Fruit fly (Drosophila melanogaster): ENCODE results near the gene CG17110.

The CG17110 gene

dm6 chr3R:23112680-23113362 lies 21.3 kb downstream of the CG17110 start, which contains the start of gene Cow (continued):
- no peak for TF ChIP-seq Abd-B (GFP tag; optimal IDR thresholded peaks at IDR 0.05)
- TF ChIP-seq CG14667 (GFP tag; IDR thresholded peaks at IDR 0.05): peak; percentile 51; the same call in 1 of the 2 replicates
- TF ChIP-seq CG14965 (GFP tag; optimal IDR thresholded peaks at IDR 0.05; ENCODE audit: borderline replicate concordance): no peak
- peak; percentile 30 for TF ChIP-seq ro (GFP tag; IDR thresholded peaks at IDR 0.05)
- no peak for TF ChIP-seq sima (GFP tag; optimal IDR thresholded peaks at IDR 0.05)
- TF ChIP-seq CG7963 (GFP tag; IDR thresholded peaks at IDR 0.05; ENCODE audit: partially characterized antibody): no peak
- no peak for TF ChIP-seq lov (optimal IDR thresholded peaks at IDR 0.05)
- no peak for TF ChIP-seq lov (GFP tag; IDR thresholded peaks at IDR 0.05)
- TF ChIP-seq psq (GFP tag; optimal IDR thresholded peaks at IDR 0.05): no peak
- TF ChIP-seq sob (GFP tag; IDR thresholded peaks at IDR 0.05): peak; percentile 72
- TF ChIP-seq Aef1 (GFP tag; IDR thresholded peaks at IDR 0.05): peak; percentile 60; the same call in 2 of the 3 replicates
- TF ChIP-seq pan (optimal IDR thresholded peaks at IDR 0.05): no peak
- TF ChIP-seq pan (GFP tag; optimal IDR thresholded peaks at IDR 0.05 in 1 of 2, IDR thresholded peaks at IDR 0.05 in 1 of 2): peak in 1 of 2 experiments; percentile 86
- peak; percentile 35 for TF ChIP-seq BtbVII (GFP tag; optimal IDR thresholded peaks at IDR 0.05)
- TF ChIP-seq sc (optimal IDR thresholded peaks at IDR 0.05): no peak
- TF ChIP-seq sc (GFP tag; optimal IDR thresholded peaks at IDR 0.05): peak; percentile 1
- peak; percentile 12 for TF ChIP-seq Nf-YB (GFP tag; optimal IDR thresholded peaks at IDR 0.05)

DNA sequence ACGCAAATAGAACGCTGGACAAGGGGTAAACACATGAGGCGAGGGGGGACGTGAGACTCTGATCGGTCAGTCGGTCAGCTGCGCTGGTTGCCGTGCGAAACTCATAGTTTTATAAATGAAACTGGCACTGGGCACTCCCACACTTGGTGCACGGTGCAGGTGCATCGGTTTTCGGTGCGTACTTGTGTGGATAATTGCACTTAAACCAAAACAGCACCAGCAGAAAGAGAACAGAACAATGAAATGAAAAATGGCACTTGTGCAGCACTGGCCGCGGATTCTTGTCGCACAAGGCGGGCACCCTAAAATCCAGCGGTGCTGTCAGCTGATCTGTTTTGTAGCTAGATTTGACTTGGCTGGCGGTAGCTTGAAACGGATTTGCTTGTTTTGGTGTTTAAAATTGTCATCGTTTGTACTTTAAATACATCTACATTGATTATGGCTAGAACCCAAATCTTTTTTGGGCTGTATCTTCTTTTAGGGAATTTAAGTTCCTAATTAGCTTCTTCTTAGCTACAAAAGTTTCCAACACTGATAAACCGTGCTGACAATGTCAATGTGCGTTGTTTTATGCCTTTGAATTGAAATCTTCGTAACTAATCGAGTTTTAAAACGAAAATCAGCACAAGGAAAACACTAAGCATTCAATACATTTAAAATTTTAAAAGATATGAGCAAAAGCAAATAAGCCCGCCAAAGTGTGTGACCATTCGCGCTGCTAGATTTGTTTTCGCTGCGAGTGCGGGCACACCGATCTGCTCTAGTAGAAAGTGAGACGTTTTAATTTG lies 26.4 kb downstream of the CG17110 start, which contains the start of the genes Rassf and CenB1A:
TSS of gene Rassf (minus strand) at position 249 of the 788 bp plus-strand sequence.
TSS of gene CenB1A (plus strand) at position 718 of the 788 bp plus-strand sequence.
- TF ChIP-seq fd3F (GFP tag; optimal IDR thresholded peaks at IDR 0.05) (no peak), CG12942 (GFP tag; optimal IDR thresholded peaks at IDR 0.05) (no peak), MESR4 (GFP tag; optimal IDR thresholded peaks at IDR 0.05) (peak; percentile 72), CG15601 (tag; optimal IDR thresholded peaks at IDR 0.05) (no peak), CG17912 (GFP tag; optimal IDR thresholded peaks at IDR 0.05) (no peak), CG11093 (GFP tag; IDR thresholded peaks at IDR 0.05) (no peak), CoRest (tag; optimal IDR thresholded peaks at IDR 0.05) (peak; percentile 61), CG8359 (GFP tag; optimal IDR thresholded peaks at IDR 0.05; ENCODE audit: borderline replicate concordance) (no peak), seq (GFP tag; IDR thresholded peaks at IDR 0.05) (no peak), fru (optimal IDR thresholded peaks at IDR 0.05) (no peak), exex (tag; optimal IDR thresholded peaks at IDR 0.05) (no peak), kah (GFP tag; optimal IDR thresholded peaks at IDR 0.05) (no peak), CG15073 (GFP tag; optimal IDR thresholded peaks at IDR 0.05) (no peak), fd102C (GFP tag; optimal IDR thresholded peaks at IDR 0.05) (no peak), CG34376 (GFP tag; optimal IDR thresholded peaks at IDR 0.05) (no peak), esg (GFP tag; conservative IDR thresholded peaks at IDR 0.05) (no peak; the same call in 1 of the 2 replicates), Optix (GFP tag; IDR thresholded peaks at IDR 0.05) (no peak), otp (GFP tag; IDR thresholded peaks at IDR 0.05) (no peak), abd-A (tag; optimal IDR thresholded peaks at IDR 0.05) (no peak), CG18764 (GFP tag; optimal IDR thresholded peaks at IDR 0.05) (no peak), CG16813 (GFP tag; IDR thresholded peaks at IDR 0.05; ENCODE audit: partially characterized antibody) (no peak), HLH3B (GFP tag; IDR thresholded peaks at IDR 0.05) (peak; percentile 38; the same call in 1 of the 2 replicates), Fer3 (tag; optimal IDR thresholded peaks at IDR 0.05) (peak; percentile 4), pfk (GFP tag; optimal IDR thresholded peaks at IDR 0.05) (no peak), Sry-β (GFP tag; optimal IDR thresholded peaks at IDR 0.05) (peak; percentile 97), CG10267 (tag; optimal IDR thresholded peaks at IDR 0.05) (peak; percentile 90), CG1024 (GFP tag; IDR thresholded peaks at IDR 0.05) (0 out of 2 replicates have a peak, but pooled peaks have one; percentile 31), CG7839 (tag; optimal IDR thresholded peaks at IDR 0.05) (peak; percentile 37), Hr39 (optimal IDR thresholded peaks at IDR 0.05) (no peak), br (optimal IDR thresholded peaks at IDR 0.05) (no peak), Ravus (GFP tag; IDR thresholded peaks at IDR 0.05) (no peak; the same call in 1 of the 2 replicates), CG4328 (GFP tag; optimal IDR thresholded peaks at IDR 0.05) (no peak)

All from whole organism, embryonic.